Fruit fly (Drosophila melanogaster) Kc167 (cell line): ENCODE results near the gene wrm1.

ENCODE experiments used
- Myc ChIP-seq: fragments of >200 bp; optimal IDR thresholded peaks from 2 replicates; lab custom pipeline; 2017; ENCODE audit warnings: missing external identifiers
- Sin3A ChIP-seq: fragments of >200 bp; optimal IDR thresholded peaks from 2 replicates; lab custom pipeline; 2018; ENCODE audit warnings: missing external identifiers
- h ChIP-seq: fragments of >200 bp; optimal IDR thresholded peaks from 3 replicates; lab custom pipeline; 2018; ENCODE audit warnings: missing external identifiers
- insv ChIP-seq: fragments of >200 bp; optimal IDR thresholded peaks from 3 replicates; lab custom pipeline; 2018; ENCODE audit warnings: missing external identifiers
- psq ChIP-seq: fragments of >200 bp; optimal IDR thresholded peaks from 2 replicates; lab custom pipeline; 2017; ENCODE audit warnings: missing external identifiers
- ttk ChIP-seq: sonication (Bioruptor generic); optimal IDR thresholded peaks from 2 replicates; lab custom pipeline; 2017; ENCODE audit warnings: missing external identifiers

- TF ChIP-seq Sin3A (lab: Kevin White, UChicago): no peak
- no peak for TF ChIP-seq h (lab: Kevin White, UChicago)
- TF ChIP-seq insv: no peak
- TF ChIP-seq Myc (lab: Kevin White, UChicago): no peak
- no peak for TF ChIP-seq psq
- no peak for TF ChIP-seq ttk (lab: Kevin White, UChicago)
These were observed 35.3 kb upstream of the wrm1 start for dm6 chr3L:7370231-7370882.
